Worm (Caenorhabditis elegans): Measurements from ENCODE around the gene F19G12.11.

Gene F19G12.11

ce11 chrX:1379391-1379790 is 46.9 kb downstream of the F19G12.11 start (continued):
- no peak for TF ChIP-seq ama-1 (optimal IDR thresholded peaks at IDR 0.05)
- peak; percentile 67 for TF ChIP-seq nhr-21 (tag; optimal IDR thresholded peaks at IDR 0.05)
- TF ChIP-seq mdl-1 (tag; optimal IDR thresholded peaks at IDR 0.05), result peak in 1 of 2 experiments; percentile 33
- TF ChIP-seq sma-9 (GFP tag; optimal IDR thresholded peaks at IDR 0.05), result peak; percentile 56
- no peak for TF ChIP-seq sma-9 (tag; optimal IDR thresholded peaks at IDR 0.05)
- TF ChIP-seq ceh-16 (tag; optimal IDR thresholded peaks at IDR 0.05), result no peak
- no peak for TF ChIP-seq ztf-11 (tag; optimal IDR thresholded peaks at IDR 0.05)
- TF ChIP-seq F13H6.1 (tag; optimal IDR thresholded peaks at IDR 0.05), result peak; percentile 64
- no peak for TF ChIP-seq elt-1 (tag; optimal IDR thresholded peaks at IDR 0.05)

Data from whole organism, L2 larva.